Worm (Caenorhabditis elegans) whole organism, young adult: Measurements from ENCODE around the gene ceh-22.

Experiments used
- F10E7.11 ChIP-seq: sonication (generic microtip); optimal IDR thresholded peaks from 2 replicates; lab custom pipeline; 2017; ENCODE audit warnings: mild to moderate bottlenecking, missing genetic modification characterization, moderate library complexity, missing compliant biosample characterization
- K12H6.12 ChIP-seq: fragments of 200-800 bp; sonication (Bioruptor generic); optimal IDR thresholded peaks from 2 replicates; lab custom pipeline; 2018; ENCODE audit warnings: mild to moderate bottlenecking, missing genetic modification characterization, missing compliant biosample characterization
- T26A5.8 ChIP-seq: sonication (generic microtip); optimal IDR thresholded peaks from 2 replicates; lab custom pipeline; 2016; ENCODE audit warnings: missing genetic modification characterization, missing compliant biosample characterization
- bed-2 ChIP-seq: fragments of 200-800 bp; sonication (Bioruptor generic); IDR thresholded peaks from 2 replicates; pipeline ENCODE4 v1.3.6; 2022; ENCODE audit warnings: missing genetic modification reagents, missing genetic modification characterization, missing compliant biosample characterization
- cebp-1 ChIP-seq, 2 experiments: fragments of 200-800 bp in 1 of 2; sonication (Bioruptor generic) in 1 of 2; sonication (generic microtip) in 1 of 2; IDR thresholded peaks in 1 of 2; optimal IDR thresholded peaks in 1 of 2; 2 replicates each; pipeline versions ENCODE4 v1.3.6 to Lab custom; 2017 to 2022; ENCODE audit warnings: missing compliant biosample characterization in 2 of 2, missing genetic modification characterization in 2 of 2, mild to moderate bottlenecking in 1 of 2, missing genetic modification reagents in 1 of 2, moderate library complexity in 1 of 2
- ceh-100 ChIP-seq: fragments of 200-800 bp; sonication (Bioruptor generic); IDR thresholded peaks from 2 replicates; pipeline ENCODE4 v1.3.6; 2022; ENCODE audit warnings: missing genetic modification reagents, missing genetic modification characterization, missing compliant biosample characterization
- ceh-27 ChIP-seq: fragments of 200-800 bp; sonication (Bioruptor generic); optimal IDR thresholded peaks from 2 replicates; lab custom pipeline; 2018; ENCODE audit warnings: mild to moderate bottlenecking, missing genetic modification characterization, moderate library complexity, missing compliant biosample characterization
- ceh-40 ChIP-seq: fragments of 200-800 bp; sonication (Bioruptor generic); IDR thresholded peaks from 2 replicates; pipeline ENCODE4 v1.3.6; 2022; ENCODE audit warnings: missing genetic modification characterization, missing compliant biosample characterization
- ceh-58 ChIP-seq: fragments of 200-800 bp; sonication (Bioruptor generic); IDR thresholded peaks from 2 replicates; pipeline ENCODE4 v1.3.6; 2022; ENCODE audit warnings: missing genetic modification characterization, missing compliant biosample characterization
- ceh-91 ChIP-seq: fragments of 200-800 bp; sonication (Bioruptor generic); IDR thresholded peaks from 2 replicates; pipeline ENCODE4 v1.3.6; 2022; ENCODE audit warnings: missing genetic modification reagents, missing genetic modification characterization, missing compliant biosample characterization
- egl-18 ChIP-seq: fragments of 200-800 bp; sonication (Bioruptor generic); IDR thresholded peaks from 2 replicates; pipeline ENCODE4 v1.3.6; 2022; ENCODE audit warnings: missing genetic modification reagents, missing genetic modification characterization, missing compliant biosample characterization
- ets-4 ChIP-seq: fragments of 200-800 bp; sonication (Bioruptor generic); optimal IDR thresholded peaks from 2 replicates; lab custom pipeline; 2018; ENCODE audit warnings: mild to moderate bottlenecking, missing genetic modification characterization, missing compliant biosample characterization
- gei-17 ChIP-seq: fragments of 200-800 bp; sonication (Bioruptor generic); optimal IDR thresholded peaks from 2 replicates; lab custom pipeline; 2018; ENCODE audit warnings: mild to moderate bottlenecking, missing genetic modification characterization, missing compliant biosample characterization
- hlh-12 ChIP-seq: sonication (generic microtip); optimal IDR thresholded peaks from 2 replicates; lab custom pipeline; 2016; ENCODE audit warnings: missing genetic modification characterization, missing compliant biosample characterization
- lin-35 ChIP-seq, 3 experiments: fragments of 150-350 bp in 2 of 3; sonication (generic microtip) in 1 of 3; optimal IDR thresholded peaks; 2 replicates each; lab custom pipeline; 2014 to 2018; ENCODE audit warnings: missing biosample characterization in 3 of 3, missing genetic modification characterization in 3 of 3, missing genetic modification reagents in 3 of 3
- lin-54 ChIP-seq: fragments of 200-800 bp; sonication (Bioruptor generic); optimal IDR thresholded peaks from 2 replicates; lab custom pipeline; 2018; ENCODE audit warnings: mild to moderate bottlenecking, missing genetic modification characterization, missing compliant biosample characterization
- lsl-1 ChIP-seq: fragments of 200-800 bp; sonication (Bioruptor generic); optimal IDR thresholded peaks from 2 replicates; lab custom pipeline; 2018; ENCODE audit warnings: mild to moderate bottlenecking, missing genetic modification characterization, moderate library complexity, missing compliant biosample characterization
- lsy-27 ChIP-seq: sonication (generic microtip); optimal IDR thresholded peaks from 2 replicates; lab custom pipeline; 2017; ENCODE audit warnings: missing genetic modification characterization, mild to moderate bottlenecking, missing compliant biosample characterization, antibody characterized with exemption, missing genotype, borderline replicate concordance; ENCODE audit not compliant: insufficient read depth
- mes-4 ChIP-seq: sonication (generic microtip); optimal IDR thresholded peaks from 2 replicates; lab custom pipeline; 2016; ENCODE audit warnings: missing genotype, missing genetic modification characterization, missing compliant biosample characterization
- nhr-120 ChIP-seq: fragments of 200-800 bp; sonication (Bioruptor generic); IDR thresholded peaks from 2 replicates; pipeline ENCODE4 v1.3.6; 2022; ENCODE audit warnings: missing genetic modification characterization, missing compliant biosample characterization
- nhr-179 ChIP-seq: sonication (generic microtip); optimal IDR thresholded peaks from 2 replicates; lab custom pipeline; 2016; ENCODE audit warnings: mild to moderate bottlenecking, missing genetic modification characterization, missing compliant biosample characterization
- nhr-27 ChIP-seq: fragments of 200-800 bp; sonication (Bioruptor generic); optimal IDR thresholded peaks from 2 replicates; lab custom pipeline; 2018; ENCODE audit warnings: mild to moderate bottlenecking, missing genetic modification characterization, moderate library complexity, missing compliant biosample characterization
- nhr-80 ChIP-seq: sonication (generic microtip); optimal IDR thresholded peaks from 2 replicates; lab custom pipeline; 2016; ENCODE audit warnings: missing genetic modification characterization, missing compliant biosample characterization
- pha-4 ChIP-seq: fragments of 150-350 bp; sonication (generic microtip); optimal IDR thresholded peaks from 2 replicates; lab custom pipeline; 2014; ENCODE audit warnings: missing biosample characterization, missing genetic modification reagents, missing genetic modification characterization
- rpc-1 ChIP-seq, 2 experiments: fragments of 150-350 bp in 1 of 2; sonication (generic microtip) in 1 of 2; optimal IDR thresholded peaks; 2 replicates each; lab custom pipeline; 2014 to 2018; ENCODE audit warnings: missing biosample characterization in 1 of 2, missing genetic modification characterization in 1 of 2, missing genetic modification reagents in 1 of 2, missing genotype in 1 of 2
- sdz-38 ChIP-seq: sonication (generic microtip); optimal IDR thresholded peaks from 2 replicates; lab custom pipeline; 2016; ENCODE audit warnings: missing genotype, missing genetic modification characterization, missing compliant biosample characterization
- zfh-2 ChIP-seq: fragments of 200-800 bp; sonication (Bioruptor generic); conservative IDR thresholded peaks from 2 replicates; pipeline ENCODE4 v1.3.6; 2022; ENCODE audit warnings: missing genetic modification reagents, missing genetic modification characterization, missing compliant biosample characterization
- zim-3 ChIP-seq: sonication (generic microtip); optimal IDR thresholded peaks from 2 replicates; lab custom pipeline; 2017; ENCODE audit warnings: mild to moderate bottlenecking, missing genetic modification characterization, moderate library complexity, missing compliant biosample characterization
- ztf-22 ChIP-seq: fragments of 200-800 bp; sonication (Bioruptor generic); optimal IDR thresholded peaks from 2 replicates; lab custom pipeline; 2018; ENCODE audit warnings: mild to moderate bottlenecking, missing genetic modification characterization, moderate library complexity, missing compliant biosample characterization
- ztf-25 ChIP-seq: fragments of 200-800 bp; sonication (Bioruptor generic); IDR thresholded peaks from 2 replicates; pipeline ENCODE4 v1.3.6; 2022; ENCODE audit warnings: missing genetic modification reagents, missing genetic modification characterization, missing compliant biosample characterization

ceh-22 gene

DNA sequence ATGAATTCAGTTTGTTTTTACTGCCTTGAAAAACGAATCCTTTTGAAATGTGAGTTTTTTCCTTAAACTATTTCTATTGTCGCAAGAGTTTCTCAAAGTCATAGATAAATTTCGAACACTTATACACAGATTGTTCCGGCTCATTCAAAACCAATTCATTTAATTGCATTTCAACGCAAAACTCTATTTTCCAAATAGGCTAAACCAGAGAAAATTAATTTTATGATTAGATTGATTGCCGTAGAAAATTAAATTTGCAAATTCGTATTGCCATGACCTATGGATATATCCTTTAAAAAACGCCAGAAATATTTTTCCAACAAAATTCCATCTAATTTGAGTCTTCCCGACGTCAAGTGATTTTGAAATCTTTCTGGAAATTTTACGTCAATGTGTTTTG is 4.3 kb downstream of the ceh-22 start:
- TF ChIP-seq ceh-40 (no peak), ceh-91 (GFP tag; lab: Robert Waterston, UW) (no peak), mes-4 (no peak), egl-18 (no peak), rpc-1 (optimal IDR thresholded peaks at IDR 0.05; lab: Kevin White, UChicago) (no peak), rpc-1 (tag; optimal IDR thresholded peaks at IDR 0.05; lab: Kevin White, UChicago) (no peak), zim-3 (tag; lab: Kevin White, UChicago) (no peak), nhr-80 (tag; lab: Kevin White, UChicago) (no peak), F10E7.11 (tag; lab: Kevin White, UChicago) (no peak), hlh-12 (tag; lab: Kevin White, UChicago) (no peak), ztf-25 (no peak), ceh-100 (GFP tag; lab: Robert Waterston, UW) (no peak), pha-4 (no peak), nhr-179 (tag; lab: Kevin White, UChicago) (no peak)

DNA sequence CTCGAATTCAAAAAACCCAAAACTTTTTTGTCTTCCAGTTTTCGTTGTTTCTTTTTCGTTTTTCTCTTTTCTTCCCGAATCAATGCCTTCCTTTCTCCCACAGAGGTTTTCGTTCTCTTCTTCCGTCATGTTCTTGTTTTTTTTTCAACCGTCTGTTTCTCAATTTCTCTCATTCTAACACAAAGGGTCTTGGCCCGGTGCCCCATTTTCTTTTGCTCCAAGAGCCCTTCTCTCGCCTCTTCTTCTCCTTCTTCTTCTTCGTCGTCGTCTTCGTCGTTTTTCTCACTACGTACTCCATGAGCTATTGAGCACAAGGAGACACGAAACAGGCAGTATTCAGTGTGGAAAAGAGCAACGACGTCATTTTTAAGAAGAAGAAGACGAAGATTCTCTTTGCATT is 5.7 kb downstream of the ceh-22 start:
- TF ChIP-seq zfh-2 (GFP tag; lab: Robert Waterston, UW) (0 out of 2 replicates have a peak, but pooled peaks have one; percentile 36), ceh-100 (GFP tag; lab: Robert Waterston, UW) (no peak), ceh-27 (GFP tag; lab: Kevin White, UChicago) (peak; percentile 8), ztf-22 (GFP tag; lab: Kevin White, UChicago) (no peak), bed-2 (GFP tag; lab: Robert Waterston, UW) (no peak), T26A5.8 (tag; lab: Kevin White, UChicago) (no peak), ets-4 (GFP tag; lab: Kevin White, UChicago) (no peak), ceh-58 (no peak), K12H6.12 (peak; percentile 35), lin-35 (GFP tag; optimal IDR thresholded peaks at IDR 0.05; lab: Kevin White, UChicago) (no peak), cebp-1 (GFP tag; IDR thresholded peaks at IDR 0.05; lab: Robert Waterston, UW) (no peak), cebp-1 (tag; optimal IDR thresholded peaks at IDR 0.05; lab: Kevin White, UChicago) (no peak), sdz-38 (no peak), gei-17 (GFP tag; lab: Kevin White, UChicago) (no peak)

DNA sequence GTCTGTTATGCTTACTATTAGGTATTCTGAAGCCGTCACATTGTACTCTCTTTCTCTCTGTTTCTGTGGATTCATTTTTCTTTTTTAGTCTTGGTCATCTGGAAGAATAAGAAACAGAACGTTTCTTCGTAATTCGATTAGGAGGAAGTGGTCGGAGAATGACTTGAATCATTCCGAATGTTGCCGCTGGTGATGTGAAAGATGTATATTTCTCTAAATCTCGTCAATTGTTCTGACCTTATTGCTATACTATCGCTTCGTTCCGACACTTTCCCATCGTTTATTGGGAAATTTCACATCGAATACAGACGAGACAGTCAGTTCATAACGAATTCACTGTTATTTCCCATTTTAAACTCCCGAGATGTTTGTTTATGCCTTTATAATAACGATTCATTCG is 7.4 kb downstream of the ceh-22 start:
- no peak for TF ChIP-seq bed-2 (GFP tag; lab: Robert Waterston, UW)
- no peak for TF ChIP-seq nhr-120
- no peak for TF ChIP-seq nhr-80 (tag; lab: Kevin White, UChicago)
- no peak for TF ChIP-seq nhr-27
- no peak for TF ChIP-seq lin-54 (GFP tag; lab: Kevin White, UChicago)

DNA sequence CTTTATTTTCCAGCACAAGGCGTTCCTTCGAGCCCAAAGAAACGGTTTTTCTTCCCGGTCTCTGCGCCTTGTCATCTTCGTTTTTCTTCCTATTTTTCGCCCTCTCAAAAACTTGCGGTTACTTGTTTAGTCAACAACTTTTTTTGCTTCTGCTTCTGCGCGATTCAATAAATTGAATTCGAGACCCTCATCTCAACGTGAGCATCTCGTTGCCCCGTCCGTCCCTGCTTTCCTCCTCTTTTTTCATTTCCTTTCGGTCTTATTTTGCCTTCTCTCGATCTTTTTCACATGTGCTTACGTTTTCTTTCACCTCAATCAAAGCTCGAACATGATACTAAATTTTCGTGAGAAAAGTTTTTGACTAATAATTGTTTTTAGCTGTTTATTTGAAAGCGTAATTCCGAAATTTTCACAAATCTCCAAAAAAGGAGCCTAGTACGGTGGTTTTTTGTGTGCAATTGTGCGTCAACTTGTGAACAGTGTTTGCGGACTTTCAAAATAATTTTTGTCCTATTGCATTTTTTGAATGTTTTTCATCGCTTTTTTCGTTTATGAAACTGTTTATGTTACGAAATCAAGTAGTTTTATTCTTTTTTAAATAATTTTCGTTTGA is 8.4 kb downstream of the ceh-22 start:
- TF ChIP-seq cebp-1 (GFP tag; IDR thresholded peaks at IDR 0.05; lab: Robert Waterston, UW): no peak
- peak; percentile 11 for TF ChIP-seq cebp-1 (tag; optimal IDR thresholded peaks at IDR 0.05; lab: Kevin White, UChicago)
- no peak for TF ChIP-seq lsy-27 (tag; lab: Kevin White, UChicago)
- TF ChIP-seq lsl-1 (GFP tag; lab: Kevin White, UChicago): peak; percentile 51
